Fruit fly (Drosophila melanogaster) whole organism, adult: ENCODE data around the gene CG42828.

Experiments
- CG11617 ChIP-seq: fragments of 200-800 bp; sonication (Bioruptor generic); optimal IDR thresholded peaks from 2 replicates; lab custom pipeline; 2017; ENCODE audit warnings: mild to moderate bottlenecking, missing biosample characterization, missing genetic modification reagents, missing genetic modification characterization
- CG12768 ChIP-seq: fragments of 200-800 bp; sonication (Bioruptor generic); optimal IDR thresholded peaks from 2 replicates; lab custom pipeline; 2017; ENCODE audit warnings: missing biosample characterization, missing genetic modification characterization, mild to moderate bottlenecking, moderate library complexity, missing genetic modification reagents
- CG14711 ChIP-seq: fragments of 200-800 bp; sonication (Bioruptor generic); optimal IDR thresholded peaks from 2 replicates; lab custom pipeline; 2018; ENCODE audit warnings: missing biosample characterization, mild to moderate bottlenecking, missing genetic modification characterization, moderate library complexity
- CG1620 ChIP-seq: fragments of 200-800 bp; sonication (Bioruptor generic); optimal IDR thresholded peaks from 2 replicates; lab custom pipeline; 2016; ENCODE audit warnings: missing biosample characterization, missing genetic modification characterization
- CG33017 ChIP-seq: fragments of 200-800 bp; sonication (Bioruptor generic); optimal IDR thresholded peaks from 2 replicates; lab custom pipeline; 2018; ENCODE audit warnings: missing biosample characterization, mild to moderate bottlenecking, missing genetic modification characterization, moderate library complexity
- CG5204 ChIP-seq: fragments of 200-800 bp; sonication (Bioruptor generic); optimal IDR thresholded peaks from 2 replicates; lab custom pipeline; 2016; ENCODE audit warnings: missing biosample characterization, missing genetic modification characterization
- CG7045 ChIP-seq: fragments of 200-800 bp; sonication (Bioruptor generic); optimal IDR thresholded peaks from 2 replicates; lab custom pipeline; 2017; ENCODE audit warnings: missing biosample characterization, mild to moderate bottlenecking, missing genetic modification characterization
- CG7101 ChIP-seq: fragments of 200-800 bp; sonication (Bioruptor generic); optimal IDR thresholded peaks from 2 replicates; lab custom pipeline; 2018; ENCODE audit warnings: missing biosample characterization, mild to moderate bottlenecking, missing genetic modification characterization, moderate library complexity
- Clk ChIP-seq: fragments of 200-800 bp; sonication (Bioruptor generic); optimal IDR thresholded peaks from 2 replicates; lab custom pipeline; 2017; ENCODE audit warnings: missing biosample characterization, missing genetic modification characterization
- Crg-1 ChIP-seq: fragments of 200-800 bp; sonication (Bioruptor generic); optimal IDR thresholded peaks from 2 replicates; lab custom pipeline; 2016; ENCODE audit warnings: missing biosample characterization, missing genetic modification characterization
- Hr96 ChIP-seq: fragments of 200-800 bp; sonication (Bioruptor generic); optimal IDR thresholded peaks from 2 replicates; lab custom pipeline; 2016; ENCODE audit warnings: missing biosample characterization, missing genetic modification characterization
- Mnt ChIP-seq: fragments of 200-800 bp; sonication (Bioruptor generic); optimal IDR thresholded peaks from 2 replicates; lab custom pipeline; 2016; ENCODE audit warnings: missing biosample characterization, mild to moderate bottlenecking, missing genetic modification characterization
- bab1 ChIP-seq: fragments of 200-800 bp; sonication (Bioruptor generic); optimal IDR thresholded peaks from 3 replicates; lab custom pipeline; 2019; ENCODE audit warnings: missing biosample characterization, mild to moderate bottlenecking, missing genetic modification characterization, moderate library complexity
- cic ChIP-seq: fragments of 200-800 bp; sonication (Bioruptor generic); optimal IDR thresholded peaks from 2 replicates; lab custom pipeline; 2017; ENCODE audit warnings: missing biosample characterization, mild to moderate bottlenecking, missing genetic modification characterization, moderate library complexity
- cnc ChIP-seq, 2 experiments: fragments of >200 bp; optimal IDR thresholded peaks; 2 replicates each; lab custom pipeline; 2017
- kay ChIP-seq: fragments of 200-800 bp; sonication (Bioruptor generic); peaks from one replicate; lab custom pipeline; 2016; ENCODE audit warnings: missing biosample characterization, missing genetic modification characterization, borderline replicate concordance
- ovo ChIP-seq: fragments of 200-800 bp; sonication (Bioruptor generic); optimal IDR thresholded peaks from 2 replicates; lab custom pipeline; 2016; ENCODE audit warnings: missing biosample characterization, missing genetic modification characterization
- pad ChIP-seq: fragments of 200-800 bp; sonication (Bioruptor generic); optimal IDR thresholded peaks from 3 replicates; lab custom pipeline; 2017; ENCODE audit warnings: missing biosample characterization, missing genetic modification characterization, mild to moderate bottlenecking, moderate library complexity, missing genetic modification reagents
- tj ChIP-seq: fragments of 200-800 bp; sonication (Bioruptor generic); optimal IDR thresholded peaks from 3 replicates; lab custom pipeline; 2017; ENCODE audit warnings: missing biosample characterization, mild to moderate bottlenecking, missing genetic modification characterization, moderate library complexity
- toe ChIP-seq: fragments of 200-800 bp; sonication (Bioruptor generic); optimal IDR thresholded peaks from 2 replicates; lab custom pipeline; 2016; ENCODE audit warnings: missing biosample characterization, missing genetic modification characterization

CG42828 gene

DNA sequence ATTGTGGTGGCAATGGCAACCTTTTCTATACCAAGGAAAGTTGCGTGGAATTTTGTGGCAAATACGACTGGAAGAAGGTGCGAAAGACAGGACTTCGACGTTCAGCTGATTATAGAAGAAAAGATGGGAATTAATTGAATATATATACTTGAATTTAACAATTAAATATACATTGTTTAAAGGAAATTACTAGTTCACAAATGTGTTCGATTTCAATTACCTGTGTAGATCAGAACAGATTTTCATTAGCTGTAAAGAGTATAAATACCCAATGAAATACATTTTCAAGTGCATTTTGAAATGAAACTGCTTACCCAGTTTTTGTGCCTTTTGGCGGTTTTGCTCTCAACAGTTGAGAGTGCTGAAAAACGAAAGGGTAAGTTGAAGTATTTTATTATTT lies at the start of gene CG42828:
CG42828 (plus strand) TSS at position 301 of the 400 bp plus-strand sequence.
- TF ChIP-seq CG33017 (tag; lab: Kevin White, UChicago), result no peak
- no peak for TF ChIP-seq CG1620 (GFP tag; lab: Kevin White, UChicago)
- TF ChIP-seq Clk (GFP tag; lab: Kevin White, UChicago), result no peak
- no peak for TF ChIP-seq CG7101 (tag; lab: Kevin White, UChicago)
- no peak for TF ChIP-seq cic (GFP tag; lab: Kevin White, UChicago)
- TF ChIP-seq CG7045 (GFP tag; lab: Kevin White, UChicago), result no peak
- no peak for TF ChIP-seq cnc (optimal IDR thresholded peaks at IDR 0.05; lab: Kevin White, UChicago)
- TF ChIP-seq tj, result no peak
- no peak for TF ChIP-seq ovo
- no peak for TF ChIP-seq pad (GFP tag; lab: Kevin White, UChicago)

DNA sequence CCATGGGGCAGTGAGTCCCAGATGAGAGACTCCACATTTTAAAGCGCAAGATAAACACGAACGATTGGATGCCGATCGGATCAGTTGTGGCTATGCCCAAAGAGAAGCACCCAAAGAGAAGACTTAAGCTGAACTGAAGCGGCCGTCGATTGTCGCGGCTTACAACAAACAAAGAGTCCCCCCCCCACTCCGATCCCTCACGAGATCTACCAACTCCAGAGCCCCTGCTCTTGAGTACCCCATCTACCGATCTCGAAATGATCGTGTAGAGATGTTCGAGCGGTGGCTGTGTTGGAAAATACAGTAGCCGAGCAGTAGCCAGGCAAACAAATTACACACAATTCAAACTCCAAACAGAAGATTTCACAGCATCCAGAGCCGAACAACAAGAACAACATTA lies 47.8 kb upstream of the CG42828 start:
- TF ChIP-seq CG5204 (GFP tag; lab: Kevin White, UChicago) (no peak), tj (no peak), CG33017 (tag; lab: Kevin White, UChicago) (no peak), CG14711 (tag; lab: Kevin White, UChicago) (no peak), ovo (no peak), bab1 (GFP tag; lab: Kevin White, UChicago) (no peak), CG7045 (GFP tag; lab: Kevin White, UChicago) (no peak), toe (GFP tag; lab: Kevin White, UChicago) (no peak), CG7101 (tag; lab: Kevin White, UChicago) (no peak), Mnt (GFP tag; lab: Kevin White, UChicago) (no peak), CG1620 (GFP tag; lab: Kevin White, UChicago) (no peak), Clk (GFP tag; lab: Kevin White, UChicago) (no peak), cnc (optimal IDR thresholded peaks at IDR 0.05; lab: Kevin White, UChicago) (no peak), Crg-1 (GFP tag; lab: Kevin White, UChicago) (no peak), pad (GFP tag; lab: Kevin White, UChicago) (no peak), CG12768 (no peak), CG11617 (GFP tag; lab: Kevin White, UChicago) (no peak), kay (no peak), cic (GFP tag; lab: Kevin White, UChicago) (no peak)

DNA sequence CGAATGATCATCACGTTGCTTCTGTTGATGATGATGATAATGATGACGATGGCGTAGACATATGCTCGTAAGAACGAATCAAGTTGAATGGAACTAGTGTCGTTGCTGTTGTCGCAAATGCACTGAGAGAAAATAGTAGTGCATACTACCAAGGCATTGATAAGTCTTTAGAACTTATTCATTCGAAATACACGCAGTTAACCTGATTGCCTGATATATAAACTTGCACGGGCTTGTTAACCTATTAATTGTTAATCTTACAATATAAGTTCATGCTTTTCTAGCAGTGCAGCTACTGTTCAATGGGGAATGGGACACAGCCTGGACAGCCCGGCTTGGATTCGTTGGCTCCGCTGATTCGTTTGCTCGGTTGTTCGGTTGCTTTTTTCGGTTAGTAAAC lies 47.2 kb upstream of the CG42828 start:
- TF ChIP-seq ovo (no peak), CG12768 (peak; percentile 17), CG33017 (tag; lab: Kevin White, UChicago) (peak; percentile 26), CG7045 (GFP tag; lab: Kevin White, UChicago) (no peak), Clk (GFP tag; lab: Kevin White, UChicago) (peak; percentile 6), CG7101 (tag; lab: Kevin White, UChicago) (peak; percentile 36), kay (no peak)

DNA sequence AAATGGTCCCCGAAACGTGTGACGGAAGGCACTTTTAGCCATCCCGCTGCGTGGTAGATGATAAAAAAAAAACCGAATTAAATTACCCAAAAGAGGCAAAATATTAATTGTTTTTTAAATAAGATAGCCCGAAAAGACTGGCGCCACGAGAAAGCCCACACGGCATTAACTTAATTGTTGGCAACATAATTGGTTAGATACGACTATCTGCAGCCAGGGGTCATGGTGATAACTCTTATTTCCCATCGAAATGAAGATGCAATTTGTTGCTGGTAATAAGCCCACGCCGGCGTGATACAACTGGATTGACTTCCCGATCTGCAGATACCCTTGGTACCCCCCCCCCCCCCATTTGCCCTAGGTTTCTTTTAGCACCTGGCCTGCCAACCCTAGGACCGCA lies 45.8 kb upstream of the CG42828 start:
- TF ChIP-seq CG11617 (GFP tag; lab: Kevin White, UChicago) (no peak), Mnt (GFP tag; lab: Kevin White, UChicago) (no peak), CG33017 (tag; lab: Kevin White, UChicago) (no peak), Crg-1 (GFP tag; lab: Kevin White, UChicago) (no peak), ovo (no peak), CG5204 (GFP tag; lab: Kevin White, UChicago) (no peak), CG7101 (tag; lab: Kevin White, UChicago) (no peak), toe (GFP tag; lab: Kevin White, UChicago) (no peak), cic (GFP tag; lab: Kevin White, UChicago) (no peak), Clk (GFP tag; lab: Kevin White, UChicago) (no peak), tj (no peak), CG14711 (tag; lab: Kevin White, UChicago) (no peak), bab1 (GFP tag; lab: Kevin White, UChicago) (no peak)

DNA sequence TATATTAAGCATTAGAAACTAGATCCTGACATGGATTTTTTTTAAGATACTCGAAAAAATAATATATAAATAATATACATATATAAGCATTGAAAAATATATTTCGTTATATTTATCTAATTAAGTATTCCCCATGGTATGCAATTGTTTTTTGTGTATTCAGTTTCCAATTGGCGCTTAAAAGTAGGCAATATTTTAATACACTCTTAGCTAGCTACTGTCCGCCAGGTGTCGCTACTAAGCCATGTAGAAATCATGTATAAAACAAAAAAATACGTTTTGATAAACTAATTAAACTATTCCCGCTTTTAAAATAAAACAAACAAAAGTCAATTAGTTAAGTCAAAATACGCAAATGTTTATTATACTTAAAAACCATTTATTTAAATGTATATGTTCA lies 42.2 kb upstream of the CG42828 start:
- no peak for TF ChIP-seq Mnt (GFP tag; lab: Kevin White, UChicago)
- no peak for TF ChIP-seq Crg-1 (GFP tag; lab: Kevin White, UChicago)
- TF ChIP-seq CG5204 (GFP tag; lab: Kevin White, UChicago), result no peak
- TF ChIP-seq CG7045 (GFP tag; lab: Kevin White, UChicago), result no peak
- no peak for TF ChIP-seq kay
- TF ChIP-seq ovo, result no peak
- no peak for TF ChIP-seq cic (GFP tag; lab: Kevin White, UChicago)
- no peak for TF ChIP-seq tj
- TF ChIP-seq Hr96 (GFP tag; lab: Kevin White, UChicago), result no peak
- no peak for TF ChIP-seq CG12768
- no peak for TF ChIP-seq CG7101 (tag; lab: Kevin White, UChicago)
- TF ChIP-seq Clk (GFP tag; lab: Kevin White, UChicago), result no peak
- peak; percentile 39 for TF ChIP-seq CG1620 (GFP tag; lab: Kevin White, UChicago)
- no peak for TF ChIP-seq cnc (optimal IDR thresholded peaks at IDR 0.05; lab: Kevin White, UChicago)
- TF ChIP-seq pad (GFP tag; lab: Kevin White, UChicago), result peak; percentile 6
- no peak for TF ChIP-seq CG11617 (GFP tag; lab: Kevin White, UChicago)
- TF ChIP-seq CG33017 (tag; lab: Kevin White, UChicago), result no peak
- peak; percentile 64 for TF ChIP-seq bab1 (GFP tag; lab: Kevin White, UChicago)
- no peak for TF ChIP-seq CG14711 (tag; lab: Kevin White, UChicago)
- TF ChIP-seq toe (GFP tag; lab: Kevin White, UChicago), result peak; percentile 18

DNA sequence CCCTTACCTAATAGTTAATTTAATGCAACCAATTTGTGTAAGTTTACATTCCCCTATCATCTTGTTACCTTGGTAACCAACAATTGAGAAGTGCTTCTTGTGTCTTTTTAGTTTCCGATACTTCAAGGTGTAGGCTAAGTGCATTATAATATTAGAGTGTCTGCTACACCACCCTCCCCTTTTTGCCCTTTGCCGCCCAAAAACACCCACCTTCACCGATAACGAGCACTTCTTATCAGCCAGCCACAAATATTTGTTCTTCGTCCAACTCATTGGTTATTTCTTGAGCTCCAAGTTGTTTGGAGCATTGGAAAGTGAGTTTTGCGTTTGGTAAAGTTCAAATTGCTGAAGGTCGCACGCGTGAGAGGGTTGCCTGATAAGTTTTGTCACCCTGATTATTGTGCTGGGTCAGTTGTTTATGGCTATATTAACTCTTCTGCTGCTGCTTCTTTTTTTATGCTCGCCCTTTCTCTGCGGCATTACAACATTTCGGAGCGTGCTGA lies 41.6 kb upstream of the CG42828 start:
- peak; percentile 64 for TF ChIP-seq cic (GFP tag; lab: Kevin White, UChicago)
- TF ChIP-seq CG12768, result peak; percentile 0
- no peak for TF ChIP-seq CG14711 (tag; lab: Kevin White, UChicago)
